Worm (Caenorhabditis elegans): ENCODE results near the gene str-261.

- no peak for TF ChIP-seq W03F9.2 (tag; optimal IDR thresholded peaks at IDR 0.05)
- TF ChIP-seq him-1 (tag; optimal IDR thresholded peaks at IDR 0.05): no peak
These were observed 43.0 kb upstream of the str-261 start, which contains the start of gene Y48A6B.14 for ce11 chrIII:11031309-11031708.
